Worm (Caenorhabditis elegans): ENCODE data around the gene F13A2.3.

Gene F13A2.3

DNA sequence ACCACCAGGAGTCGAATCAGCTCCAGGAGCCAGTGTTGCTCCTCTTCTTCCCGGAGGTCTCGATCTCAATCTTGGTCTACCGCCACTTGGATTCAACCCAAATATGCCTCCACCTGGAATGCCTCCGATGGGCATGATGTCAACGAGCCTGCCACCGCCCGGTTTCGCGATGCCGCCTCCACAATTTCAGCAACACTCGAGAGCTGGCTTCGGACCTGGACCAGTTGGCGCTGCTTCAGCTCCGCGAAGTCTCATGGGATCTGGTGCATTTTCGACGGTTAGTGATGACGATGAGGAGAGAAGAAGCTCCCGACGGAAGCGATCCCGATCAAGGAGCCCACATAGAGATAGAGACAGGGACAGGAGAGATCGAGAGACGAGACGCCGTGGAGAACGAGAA lies 23.2 kb downstream of the F13A2.3 start:
- TF ChIP-seq ceh-8 (GFP tag; optimal IDR thresholded peaks at IDR 0.05), result no peak
- no peak for TF ChIP-seq efl-1 (optimal IDR thresholded peaks at IDR 0.05)
- peak in 1 of 2 experiments; percentile 89 for TF ChIP-seq efl-1 (GFP tag; optimal IDR thresholded peaks at IDR 0.05 in 1 of 2)
- TF ChIP-seq fkh-8 (tag; optimal IDR thresholded peaks at IDR 0.05), result no peak

DNA sequence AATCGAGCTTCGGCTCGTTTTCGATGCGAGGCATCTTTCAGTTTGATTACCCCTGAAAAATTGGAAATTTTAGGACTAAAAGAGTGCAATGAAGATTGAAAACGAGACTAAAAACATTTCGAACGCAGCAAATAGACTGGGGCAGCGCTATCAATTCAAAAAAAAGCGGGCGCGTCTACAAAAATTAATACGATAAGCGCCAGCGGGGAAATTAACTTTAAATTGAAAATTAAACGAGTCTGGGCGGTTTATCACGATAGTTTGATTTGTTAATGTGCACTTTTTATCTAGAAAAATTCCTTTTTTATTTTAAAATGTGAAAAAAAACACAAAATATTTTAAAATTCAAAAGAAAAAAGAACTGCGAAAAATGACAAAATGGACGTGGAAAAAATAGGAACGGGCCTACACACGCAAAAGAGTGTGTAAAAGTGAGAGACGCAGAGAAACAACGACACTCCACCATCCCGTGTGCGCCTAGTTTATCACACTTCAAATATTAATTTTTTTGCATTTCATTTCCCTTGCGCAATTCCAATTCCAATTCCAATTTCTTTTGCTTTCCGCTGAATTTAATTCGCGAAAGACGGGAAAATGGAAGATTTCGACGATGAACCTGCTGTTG lies 24.7 kb downstream of the F13A2.3 start, which contains the start of the genes gmpr-1 and fipp-1:
gmpr-1 (minus strand) TSS at position 75 of the 625 bp plus-strand sequence.
fipp-1 (plus strand) TSS at position 499 of the 625 bp plus-strand sequence.
- TF ChIP-seq efl-1 (optimal IDR thresholded peaks at IDR 0.05) (peak; percentile 83 to 84), efl-1 (GFP tag; optimal IDR thresholded peaks at IDR 0.05 in 1 of 2) (peak; percentile 77 to 97), pag-3 (tag; optimal IDR thresholded peaks at IDR 0.05; ENCODE audit: borderline replicate concordance, insufficient read depth) (no peak), C34B4.2 (tag; optimal IDR thresholded peaks at IDR 0.05) (no peak), isw-1 (GFP tag; IDR thresholded peaks at IDR 0.05) (peak; percentile 52), nhr-28 (tag; optimal IDR thresholded peaks at IDR 0.05) (no peak), sox-4 (tag; optimal IDR thresholded peaks at IDR 0.05) (no peak), unc-62 (GFP tag; optimal IDR thresholded peaks at IDR 0.05) (no peak), lin-14 (GFP tag; optimal IDR thresholded peaks at IDR 0.05) (no peak), Y116A8C.19 (tag; optimal IDR thresholded peaks at IDR 0.05; ENCODE audit: borderline replicate concordance) (no peak), lin-39 (tag; optimal IDR thresholded peaks at IDR 0.05) (peak; percentile 69), lin-15B (tag; optimal IDR thresholded peaks at IDR 0.05) (peak; percentile 57), ceh-63 (GFP tag; optimal IDR thresholded peaks at IDR 0.05) (no peak), lin-13 (GFP tag; optimal IDR thresholded peaks at IDR 0.05) (no peak), nhr-11 (tag; optimal IDR thresholded peaks at IDR 0.05) (no peak), nhr-20 (tag; optimal IDR thresholded peaks at IDR 0.05) (peak; percentile 69), hlh-4 (tag; optimal IDR thresholded peaks at IDR 0.05) (no peak), unc-130 (tag; optimal IDR thresholded peaks at IDR 0.05) (no peak), pax-3 (tag; optimal IDR thresholded peaks at IDR 0.05) (no peak), zip-4 (GFP tag; optimal IDR thresholded peaks at IDR 0.05) (peak; percentile 21), skn-1 (tag; optimal IDR thresholded peaks at IDR 0.05) (peak; percentile 54), irx-1 (tag; optimal IDR thresholded peaks at IDR 0.05) (peak; percentile 59), elt-3 (tag; optimal IDR thresholded peaks at IDR 0.05) (peak in 2 of 6 experiments; percentile 7 to 54), hpl-2 (GFP tag; optimal IDR thresholded peaks at IDR 0.05) (no peak), ztf-4 (tag; optimal IDR thresholded peaks at IDR 0.05) (no peak), nhr-71 (tag; optimal IDR thresholded peaks at IDR 0.05) (peak; percentile 81), mep-1 (tag; optimal IDR thresholded peaks at IDR 0.05) (peak; percentile 74), nhr-76 (tag; optimal IDR thresholded peaks at IDR 0.05) (no peak), nhr-77 (tag; optimal IDR thresholded peaks at IDR 0.05) (no peak), F16B12.6 (tag; optimal IDR thresholded peaks at IDR 0.05) (peak; percentile 31), snu-23 (GFP tag; optimal IDR thresholded peaks at IDR 0.05) (peak; percentile 86), C16A3.4 (tag; optimal IDR thresholded peaks at IDR 0.05) (peak; percentile 55), unc-30 (tag; optimal IDR thresholded peaks at IDR 0.05) (no peak), fkh-8 (tag; optimal IDR thresholded peaks at IDR 0.05) (peak; percentile 1), dsc-1 (tag; optimal IDR thresholded peaks at IDR 0.05) (peak; percentile 57), ceh-88 (GFP tag; IDR thresholded peaks at IDR 0.05) (no peak), nhr-85 (tag) (peak; percentile 82), elt-2 (tag; optimal IDR thresholded peaks at IDR 0.05) (peak; percentile 22), mab-9 (GFP tag; IDR thresholded peaks at IDR 0.05) (no peak), mdl-1 (tag; optimal IDR thresholded peaks at IDR 0.05) (peak in 1 of 2 experiments; percentile 30), ceh-90 (tag; optimal IDR thresholded peaks at IDR 0.05) (no peak), nhr-12 (tag; optimal IDR thresholded peaks at IDR 0.05) (no peak), sup-37 (GFP tag; optimal IDR thresholded peaks at IDR 0.05) (no peak), fkh-4 (tag; optimal IDR thresholded peaks at IDR 0.05; ENCODE audit: borderline replicate concordance) (no peak), nhr-19 (GFP tag; conservative IDR thresholded peaks at IDR 0.05) (peak; percentile 70), nhr-90 (tag; optimal IDR thresholded peaks at IDR 0.05; ENCODE audit: poor library complexity) (peak; percentile 78), swsn-7 (tag; optimal IDR thresholded peaks at IDR 0.05) (peak; percentile 77), rnt-1 (tag; optimal IDR thresholded peaks at IDR 0.05) (peak; percentile 74), fos-1 (tag; optimal IDR thresholded peaks at IDR 0.05) (no peak)

Measured in whole organism, L1 larva.